Fruit fly (Drosophila melanogaster): ENCODE data around the gene Nufip.

The Nufip gene

DNA sequence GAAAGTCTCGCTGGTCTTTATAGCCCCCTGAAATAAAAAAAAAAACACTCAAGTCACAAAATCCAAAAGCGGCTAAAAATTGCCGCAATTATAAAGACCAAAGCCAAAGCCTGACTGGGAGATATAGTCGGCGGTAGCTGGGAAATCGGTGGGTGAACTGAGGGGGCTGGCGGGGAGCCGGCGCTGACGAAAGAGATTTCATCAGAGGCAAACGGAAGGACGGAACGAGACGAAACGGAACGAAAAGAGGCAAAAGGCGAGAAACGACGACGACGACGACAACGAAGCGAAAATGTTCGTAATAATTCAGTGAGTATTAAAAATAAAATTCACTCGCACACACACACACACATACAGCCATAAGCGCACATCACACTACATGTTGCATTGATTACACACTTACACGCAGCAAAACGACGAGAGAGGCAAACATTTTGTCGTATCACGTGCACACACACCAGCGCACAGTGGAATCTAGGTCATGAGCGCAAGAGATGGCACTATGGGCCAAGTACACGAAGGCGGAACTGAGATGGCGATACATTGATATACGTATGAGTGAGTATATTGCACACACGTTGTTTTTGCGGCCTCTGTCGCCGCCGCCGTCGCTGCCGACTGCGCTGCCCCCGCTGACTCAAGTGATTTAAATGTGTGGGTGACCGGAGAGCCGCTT lies 10.9 kb upstream of the Nufip start (continued):
- no peak for TF ChIP-seq luna (GFP tag; optimal IDR thresholded peaks at IDR 0.05)
- peak; percentile 66; the same call in 1 of the 2 replicates for TF ChIP-seq Bgb (GFP tag; IDR thresholded peaks at IDR 0.05; ENCODE audit: partially characterized antibody)
- TF ChIP-seq cwo (GFP tag; optimal IDR thresholded peaks at IDR 0.05): peak; percentile 100
- TF ChIP-seq Lhr (GFP tag; optimal IDR thresholded peaks at IDR 0.05): no peak
- TF ChIP-seq Med (GFP tag): peak; percentile 85
- peak; percentile 20 for TF ChIP-seq CG12071 (GFP tag; optimal IDR thresholded peaks at IDR 0.05)
- peak; percentile 58 to 82 for TF ChIP-seq Trl (optimal IDR thresholded peaks at IDR 0.05)
- no peak for TF ChIP-seq Trl (GFP tag; optimal IDR thresholded peaks at IDR 0.05)
- peak; percentile 93 for TF ChIP-seq kni (GFP tag; optimal IDR thresholded peaks at IDR 0.05)
- TF ChIP-seq tup (GFP tag; optimal IDR thresholded peaks at IDR 0.05): no peak
- TF ChIP-seq CG3726 (GFP tag; IDR thresholded peaks at IDR 0.05): no peak
- TF ChIP-seq CG4404 (GFP tag; IDR thresholded peaks at IDR 0.05): no peak
- no peak for TF ChIP-seq Nf-YB (GFP tag; optimal IDR thresholded peaks at IDR 0.05)
- TF ChIP-seq PHDP (tag; optimal IDR thresholded peaks at IDR 0.05): no peak
- peak; percentile 83 for TF ChIP-seq scrt (GFP tag; optimal IDR thresholded peaks at IDR 0.05)
- TF ChIP-seq ac (GFP tag; optimal IDR thresholded peaks at IDR 0.05): no peak
- peak; percentile 68 for TF ChIP-seq sens (GFP tag)
- TF ChIP-seq z (GFP tag; IDR thresholded peaks at IDR 0.05): peak; percentile 97
- TF ChIP-seq Dll (GFP tag; IDR thresholded peaks at IDR 0.05; ENCODE audit: partially characterized antibody): 0 out of 4 replicates have a peak, but pooled peaks have one; percentile 37
- TF ChIP-seq Eip74EF (GFP tag; optimal IDR thresholded peaks at IDR 0.05): peak; percentile 55 to 94
- no peak for TF ChIP-seq NK7.1 (GFP tag; optimal IDR thresholded peaks at IDR 0.05)
- TF ChIP-seq CG43689 (GFP tag; IDR thresholded peaks at IDR 0.05): no peak
- peak; percentile 91 for TF ChIP-seq CG10321 (GFP tag; IDR thresholded peaks at IDR 0.05)
- TF ChIP-seq Bteb2 (GFP tag; optimal IDR thresholded peaks at IDR 0.05): no peak
- peak; percentile 67 for TF ChIP-seq CrebB (tag; optimal IDR thresholded peaks at IDR 0.05)
- no peak for TF ChIP-seq CG11247 (GFP tag; IDR thresholded peaks at IDR 0.05)
- no peak for TF ChIP-seq Hr39 (optimal IDR thresholded peaks at IDR 0.05)
- TF ChIP-seq ara (GFP tag; IDR thresholded peaks at IDR 0.05): no peak
- no peak for TF ChIP-seq Vsx1 (GFP tag; optimal IDR thresholded peaks at IDR 0.05)
- 0 out of 3 replicates have a peak, but pooled peaks have one; percentile 60 for TF ChIP-seq zen2 (GFP tag; IDR thresholded peaks at IDR 0.05; ENCODE audit: partially characterized antibody)
- no peak for TF ChIP-seq Neu2 (GFP tag; optimal IDR thresholded peaks at IDR 0.05; ENCODE audit: borderline replicate concordance)
- peak; percentile 100 for TF ChIP-seq ftz-f1 (GFP tag; optimal IDR thresholded peaks at IDR 0.05)
- no peak for TF ChIP-seq stc (GFP tag; IDR thresholded peaks at IDR 0.05)
- no peak for TF ChIP-seq CG8944 (GFP tag; optimal IDR thresholded peaks at IDR 0.05)
- TF ChIP-seq CG10543 (GFP tag; optimal IDR thresholded peaks at IDR 0.05): peak; percentile 76
- TF ChIP-seq sd (tag; optimal IDR thresholded peaks at IDR 0.05): peak; percentile 100
- no peak for TF ChIP-seq ems (GFP tag; optimal IDR thresholded peaks at IDR 0.05)
- TF ChIP-seq CG5245 (GFP tag; optimal IDR thresholded peaks at IDR 0.05): no peak
- no peak for TF ChIP-seq CG4424 (GFP tag; optimal IDR thresholded peaks at IDR 0.05)
- no peak for TF ChIP-seq CG17568 (GFP tag; optimal IDR thresholded peaks at IDR 0.05)
- TF ChIP-seq CTCF (GFP tag; optimal IDR thresholded peaks at IDR 0.05): no peak
- TF ChIP-seq CG7963 (GFP tag; IDR thresholded peaks at IDR 0.05; ENCODE audit: partially characterized antibody): no peak
- no peak for TF ChIP-seq B-H2 (GFP tag; optimal IDR thresholded peaks at IDR 0.05)
- TF ChIP-seq CG8478 (optimal IDR thresholded peaks at IDR 0.05): peak; percentile 99
- TF ChIP-seq yki (optimal IDR thresholded peaks at IDR 0.05): no peak
- TF ChIP-seq CG7372 (GFP tag; IDR thresholded peaks at IDR 0.05): no peak
- TF ChIP-seq CG8359 (GFP tag; optimal IDR thresholded peaks at IDR 0.05; ENCODE audit: borderline replicate concordance): no peak
- no peak for TF ChIP-seq Ssrp (tag; optimal IDR thresholded peaks at IDR 0.05)
- TF ChIP-seq caup (GFP tag; optimal IDR thresholded peaks at IDR 0.05; ENCODE audit: severe bottlenecking): no peak
- TF ChIP-seq CG14710 (tag; optimal IDR thresholded peaks at IDR 0.05): no peak
- no peak for TF ChIP-seq Sin3A (optimal IDR thresholded peaks at IDR 0.05)

Measured in whole organism, embryonic.